Fruit fly (Drosophila melanogaster) whole organism, pupa: Measurements from ENCODE around the gene shv.

ENCODE experiments used
- CG10348 ChIP-seq: fragments of 200-800 bp; sonication (Bioruptor generic); IDR thresholded peaks from 2 replicates; pipeline ENCODE4 v1.3.6; 2022; ENCODE audit warnings: missing biosample characterization, missing genetic modification characterization
- CG12605 ChIP-seq: fragments of 200-800 bp; sonication (Bioruptor generic); IDR thresholded peaks from 2 replicates; pipeline ENCODE4 v1.3.6; 2022; ENCODE audit warnings: missing biosample characterization, missing genetic modification characterization
- CG13204 ChIP-seq: fragments of 200-800 bp; sonication (Bioruptor generic); optimal IDR thresholded peaks from 2 replicates; lab custom pipeline; 2018; ENCODE audit warnings: missing biosample characterization, mild to moderate bottlenecking, missing genetic modification characterization, moderate library complexity
- CG14655 ChIP-seq: fragments of 200-800 bp; sonication (Bioruptor generic); optimal IDR thresholded peaks from 3 replicates; lab custom pipeline; 2017; ENCODE audit warnings: mild to moderate bottlenecking, missing biosample characterization, missing genetic modification reagents, missing genetic modification characterization
- CG15710 ChIP-seq: fragments of 200-800 bp; sonication (Bioruptor generic); optimal IDR thresholded peaks from 2 replicates; lab custom pipeline; 2018; ENCODE audit warnings: missing biosample characterization, mild to moderate bottlenecking, missing genetic modification characterization, moderate library complexity
- CG17806 ChIP-seq: fragments of 200-800 bp; sonication (Bioruptor generic); optimal IDR thresholded peaks from 2 replicates; lab custom pipeline; 2018; ENCODE audit warnings: missing biosample characterization, mild to moderate bottlenecking, missing genetic modification characterization, moderate library complexity
- CG32121 ChIP-seq: fragments of 200-800 bp; sonication (Bioruptor generic); IDR thresholded peaks from 2 replicates; pipeline ENCODE4 v1.3.6; 2022; ENCODE audit warnings: missing biosample characterization, missing genetic modification characterization
- CG34367 ChIP-seq: fragments of 200-800 bp; sonication (Bioruptor generic); optimal IDR thresholded peaks from 2 replicates; lab custom pipeline; 2018; ENCODE audit warnings: missing biosample characterization, mild to moderate bottlenecking, missing genetic modification characterization
- CG4496 ChIP-seq: fragments of 200-800 bp; sonication (Bioruptor generic); IDR thresholded peaks from 3 replicates; pipeline ENCODE4 v1.3.6; 2022; ENCODE audit warnings: missing biosample characterization, missing genetic modification characterization
- CG8159 ChIP-seq: fragments of 200-800 bp; sonication (Bioruptor generic); optimal IDR thresholded peaks from 3 replicates; lab custom pipeline; 2018; ENCODE audit warnings: missing biosample characterization, mild to moderate bottlenecking, missing genetic modification characterization, moderate library complexity
- CG8301 ChIP-seq: fragments of 200-800 bp; sonication (Bioruptor generic); optimal IDR thresholded peaks from 2 replicates; lab custom pipeline; 2018; ENCODE audit warnings: missing biosample characterization, mild to moderate bottlenecking, missing genetic modification characterization
- CG9948 ChIP-seq: fragments of 200-800 bp; sonication (Bioruptor generic); optimal IDR thresholded peaks from 2 replicates; lab custom pipeline; 2018; ENCODE audit warnings: missing biosample characterization, mild to moderate bottlenecking, missing genetic modification characterization, moderate library complexity
- D1 ChIP-seq: fragments of 200-800 bp; sonication (Bioruptor generic); optimal IDR thresholded peaks from 2 replicates; lab custom pipeline; 2018; ENCODE audit warnings: missing biosample characterization, mild to moderate bottlenecking, missing genetic modification characterization, moderate library complexity
- EcR ChIP-seq: fragments of 200-800 bp; sonication (Bioruptor generic); optimal IDR thresholded peaks from 3 replicates; lab custom pipeline; 2019; ENCODE audit warnings: missing biosample characterization, missing genetic modification characterization, mild to moderate bottlenecking, moderate library complexity, missing genetic modification reagents
- Ets98B ChIP-seq: fragments of 200-800 bp; sonication (Bioruptor generic); IDR thresholded peaks from 2 replicates; pipeline ENCODE4 v1.3.6; 2022; ENCODE audit warnings: missing biosample characterization, missing genetic modification characterization
- Pif1A ChIP-seq: fragments of 200-800 bp; sonication (Bioruptor generic); optimal IDR thresholded peaks from 3 replicates; lab custom pipeline; 2016; ENCODE audit warnings: missing biosample characterization, missing genetic modification characterization
- Pif1B ChIP-seq: fragments of 200-800 bp; sonication (Bioruptor generic); optimal IDR thresholded peaks from 3 replicates; lab custom pipeline; 2016; ENCODE audit warnings: missing biosample characterization, missing genetic modification characterization
- Snoo ChIP-seq: fragments of 200-800 bp; sonication (Bioruptor generic); optimal IDR thresholded peaks from 3 replicates; lab custom pipeline; 2017; ENCODE audit warnings: missing biosample characterization, mild to moderate bottlenecking, missing genetic modification characterization, inconsistent platforms
- fd96Ca ChIP-seq: fragments of 200-800 bp; sonication (Bioruptor generic); IDR thresholded peaks from 3 replicates; pipeline ENCODE4 v1.3.6; 2022; ENCODE audit warnings: missing biosample characterization, missing genetic modification characterization
- gl ChIP-seq: fragments of 200-800 bp; sonication (Bioruptor generic); optimal IDR thresholded peaks from 2 replicates; lab custom pipeline; 2018; ENCODE audit warnings: missing biosample characterization, mild to moderate bottlenecking, missing genetic modification characterization
- rn ChIP-seq: fragments of 200-800 bp; sonication (Bioruptor generic); IDR thresholded peaks from 2 replicates; pipeline ENCODE4 v1.3.6; 2022; ENCODE audit warnings: missing biosample characterization, missing genetic modification characterization

shv gene

dm6 chr2L:419620-420184 is 33.2 kb upstream of the shv start, which contains the start of the genes CG13690 and RpLP1:
Gene CG13690 (minus strand): TSS chr2L:419652.
Gene RpLP1 (plus strand): TSS chr2L:419952.
- TF ChIP-seq CG15710 (peak; percentile 40), CG14655 (GFP tag; lab: Kevin White, UChicago) (peak; percentile 45), EcR (GFP tag; lab: Kevin White, UChicago) (peak; percentile 0), CG32121 (peak; percentile 40; the same call in 1 of the 2 replicates), CG10348 (no peak), gl (tag; lab: Kevin White, UChicago) (peak; percentile 53), CG9948 (peak; percentile 11), rn (no peak), Ets98B (GFP tag; lab: Robert Waterston, UW) (peak; percentile 26; the same call in 1 of the 2 replicates), D1 (no peak), CG8159 (tag; lab: Kevin White, UChicago) (peak; percentile 59), Snoo (tag; lab: Kevin White, UChicago) (peak; percentile 82), Pif1A (GFP tag; lab: Kevin White, UChicago) (peak; percentile 72), fd96Ca (GFP tag; lab: Robert Waterston, UW) (no peak), CG13204 (GFP tag; lab: Kevin White, UChicago) (peak; percentile 54), CG12605 (GFP tag; lab: Robert Waterston, UW) (peak; percentile 71), CG34367 (tag; lab: Kevin White, UChicago) (peak; percentile 51), CG8301 (peak; percentile 13), CG4496 (GFP tag; lab: Robert Waterston, UW) (peak; percentile 67; the same call in 2 of the 3 replicates), CG17806 (tag; lab: Kevin White, UChicago) (no peak), Pif1B (GFP tag; lab: Kevin White, UChicago) (peak; percentile 41)

dm6 chr2L:421119-421821 is 31.6 kb upstream of the shv start, which contains the start of the genes CG11885 and CG13692:
Gene CG11885 (minus strand): TSS chr2L:421450.
Gene CG13692 (plus strand): TSS chr2L:421771.
- TF ChIP-seq CG9948: no peak
- no peak for TF ChIP-seq CG8159 (tag; lab: Kevin White, UChicago)
- peak; percentile 19 for TF ChIP-seq Snoo (tag; lab: Kevin White, UChicago)
- peak; percentile 3 for TF ChIP-seq EcR (GFP tag; lab: Kevin White, UChicago)
- peak; percentile 39; the same call in 2 of the 3 replicates for TF ChIP-seq CG4496 (GFP tag; lab: Robert Waterston, UW)
- TF ChIP-seq CG8301: no peak
- TF ChIP-seq, all 21 proteins: peak for 3

dm6 chr2L:422573-422972 is 30.3 kb upstream of the shv start, which contains the start of gene BBS8:
Gene BBS8 (plus strand): TSS chr2L:422873.
- TF ChIP-seq fd96Ca (GFP tag; lab: Robert Waterston, UW): no peak
- no peak for TF ChIP-seq CG13204 (GFP tag; lab: Kevin White, UChicago)
- TF ChIP-seq rn: no peak
- TF ChIP-seq CG12605 (GFP tag; lab: Robert Waterston, UW): no peak
- TF ChIP-seq CG8301: no peak
- no peak for TF ChIP-seq CG32121
- TF ChIP-seq CG34367 (tag; lab: Kevin White, UChicago): no peak
- TF ChIP-seq D1: no peak
- no peak for TF ChIP-seq Ets98B (GFP tag; lab: Robert Waterston, UW)
- TF ChIP-seq Pif1A (GFP tag; lab: Kevin White, UChicago): no peak
- TF ChIP-seq Snoo (tag; lab: Kevin White, UChicago): no peak
- no peak for TF ChIP-seq EcR (GFP tag; lab: Kevin White, UChicago)
- no peak for TF ChIP-seq CG9948
- no peak for TF ChIP-seq CG8159 (tag; lab: Kevin White, UChicago)
- no peak for TF ChIP-seq CG17806 (tag; lab: Kevin White, UChicago)
- TF ChIP-seq CG14655 (GFP tag; lab: Kevin White, UChicago): no peak
- no peak for TF ChIP-seq CG10348
- no peak for TF ChIP-seq CG15710
- TF ChIP-seq, all 21 proteins: peak for 0

- TF ChIP-seq CG12605 (GFP tag; lab: Robert Waterston, UW): no peak
- no peak for TF ChIP-seq CG32121
- TF ChIP-seq CG8301: peak; percentile 51
- TF ChIP-seq Ets98B (GFP tag; lab: Robert Waterston, UW): no peak
- TF ChIP-seq rn: no peak
- no peak for TF ChIP-seq fd96Ca (GFP tag; lab: Robert Waterston, UW)
- TF ChIP-seq gl (tag; lab: Kevin White, UChicago): no peak
- TF ChIP-seq Pif1A (GFP tag; lab: Kevin White, UChicago): peak; percentile 64
- no peak for TF ChIP-seq CG10348
- TF ChIP-seq CG4496 (GFP tag; lab: Robert Waterston, UW): peak; percentile 29; the same call in 1 of the 3 replicates
- TF ChIP-seq Pif1B (GFP tag; lab: Kevin White, UChicago): peak; percentile 52
- peak; percentile 14 for TF ChIP-seq CG34367 (tag; lab: Kevin White, UChicago)
- peak; percentile 45 for TF ChIP-seq CG8159 (tag; lab: Kevin White, UChicago)
- TF ChIP-seq EcR (GFP tag; lab: Kevin White, UChicago): no peak
- peak; percentile 72 for TF ChIP-seq CG14655 (GFP tag; lab: Kevin White, UChicago)
- no peak for TF ChIP-seq CG13204 (GFP tag; lab: Kevin White, UChicago)
- peak; percentile 56 for TF ChIP-seq CG17806 (tag; lab: Kevin White, UChicago)
- TF ChIP-seq CG9948: peak; percentile 61
- TF ChIP-seq Snoo (tag; lab: Kevin White, UChicago): peak; percentile 78
- TF ChIP-seq D1: no peak
- TF ChIP-seq CG15710: peak; percentile 45
These were observed 29.7 kb upstream of the shv start for dm6 chr2L:423160-423559.

- no peak for TF ChIP-seq Pif1B (GFP tag; lab: Kevin White, UChicago)
- no peak for TF ChIP-seq CG15710
- no peak for TF ChIP-seq gl (tag; lab: Kevin White, UChicago)
- TF ChIP-seq, all 21 proteins: peak for 0
These were observed 27.4 kb upstream of the shv start for dm6 chr2L:425491-425890.
